Fruit fly (Drosophila melanogaster): ENCODE measurements around the gene sog.

The sog gene

dm6 chrX:15568353-15568982 is 64.8 kb downstream of the sog start (continued):
- TF ChIP-seq CG10147 (GFP tag; optimal IDR thresholded peaks at IDR 0.05) (no peak), TFAM (GFP tag; optimal IDR thresholded peaks at IDR 0.05) (no peak), pzg (GFP tag; optimal IDR thresholded peaks at IDR 0.05) (no peak), seq (GFP tag; IDR thresholded peaks at IDR 0.05) (no peak), CG2678 (tag; optimal IDR thresholded peaks at IDR 0.05) (peak; percentile 18), sens (GFP tag) (peak; percentile 76), CG12769 (tag; optimal IDR thresholded peaks at IDR 0.05) (no peak), al (GFP tag; IDR thresholded peaks at IDR 0.05) (no peak), Six4 (GFP tag; optimal IDR thresholded peaks at IDR 0.05) (no peak), aop (GFP tag; IDR thresholded peaks at IDR 0.05) (no peak), CG31441 (GFP tag; IDR thresholded peaks at IDR 0.05) (no peak), CG14667 (GFP tag; IDR thresholded peaks at IDR 0.05) (no peak), fru (optimal IDR thresholded peaks at IDR 0.05) (no peak), Sry-β (GFP tag; optimal IDR thresholded peaks at IDR 0.05) (no peak)

DNA sequence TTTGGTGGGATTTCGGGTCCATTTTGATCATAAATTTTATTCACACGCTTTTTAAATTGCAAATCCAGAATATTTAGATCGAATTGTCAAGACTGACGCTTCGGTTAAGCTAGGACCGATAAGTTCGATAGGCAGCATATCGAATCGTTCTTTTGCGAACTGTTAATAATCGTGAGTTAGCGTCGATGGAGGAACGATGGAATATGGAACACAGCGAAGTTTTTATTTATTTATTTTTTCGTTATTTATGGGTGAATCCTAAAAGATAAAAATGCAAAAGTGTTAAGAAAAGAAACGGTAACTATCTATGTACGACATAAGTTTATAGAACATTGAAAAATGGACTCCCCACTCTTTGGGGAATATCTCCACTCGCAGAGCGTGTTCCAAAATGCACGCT is 77.3 kb downstream of the sog start, which contains the start of gene CG42300:
CG42300 (minus strand) TSS at position 101 of the 400 bp plus-strand sequence.
- no peak for TF ChIP-seq Bteb2 (GFP tag; optimal IDR thresholded peaks at IDR 0.05)
- no peak for TF ChIP-seq CG7839 (tag; optimal IDR thresholded peaks at IDR 0.05)
- TF ChIP-seq so (GFP tag; IDR thresholded peaks at IDR 0.05), result no peak
- no peak for TF ChIP-seq tup (GFP tag; optimal IDR thresholded peaks at IDR 0.05)
- no peak for TF ChIP-seq cg (GFP tag; optimal IDR thresholded peaks at IDR 0.05)
- TF ChIP-seq CG2129 (GFP tag; IDR thresholded peaks at IDR 0.05; ENCODE audit: partially characterized antibody), result no peak
- TF ChIP-seq CG30020 (tag; optimal IDR thresholded peaks at IDR 0.05), result peak; percentile 28

- TF ChIP-seq Rfx (GFP tag; IDR thresholded peaks at IDR 0.05) (peak; percentile 92), HLH3B (GFP tag; IDR thresholded peaks at IDR 0.05) (peak; percentile 85), D19B (GFP tag; optimal IDR thresholded peaks at IDR 0.05) (peak; percentile 81), Doc3 (GFP tag; IDR thresholded peaks at IDR 0.05; ENCODE audit: partially characterized antibody) (peak; percentile 41; the same call in 1 of the 3 replicates), CG7928 (GFP tag; optimal IDR thresholded peaks at IDR 0.05) (peak; percentile 59), E2f2 (GFP tag; IDR thresholded peaks at IDR 0.05) (peak; percentile 70), CG2116 (GFP tag; optimal IDR thresholded peaks at IDR 0.05) (peak; percentile 67), gfzf (GFP tag; optimal IDR thresholded peaks at IDR 0.05) (no peak), Sox100B (GFP tag; optimal IDR thresholded peaks at IDR 0.05) (peak; percentile 93), Ssrp (tag; optimal IDR thresholded peaks at IDR 0.05) (peak; percentile 83), NFAT (GFP tag; IDR thresholded peaks at IDR 0.05) (peak; percentile 78), ERR (GFP tag; optimal IDR thresholded peaks at IDR 0.05) (peak; percentile 34), Dip2 (GFP tag; IDR thresholded peaks at IDR 0.05) (no peak), Opbp (GFP tag; IDR thresholded peaks at IDR 0.05; ENCODE audit: partially characterized antibody) (peak; percentile 32; the same call in 1 of the 3 replicates), jumu (GFP tag; optimal IDR thresholded peaks at IDR 0.05) (peak; percentile 80), tgo (GFP tag; IDR thresholded peaks at IDR 0.05) (peak; percentile 90), knrl (GFP tag; IDR thresholded peaks at IDR 0.05; ENCODE audit: partially characterized antibody) (peak; percentile 68; the same call in 2 of the 3 replicates), CG32532 (GFP tag; IDR thresholded peaks at IDR 0.05) (peak; percentile 87), CG5953 (GFP tag; IDR thresholded peaks at IDR 0.05) (peak; percentile 54; the same call in 1 of the 2 replicates), CG14441 (GFP tag; IDR thresholded peaks at IDR 0.05) (peak; percentile 86), CG31388 (GFP tag; optimal IDR thresholded peaks at IDR 0.05) (peak; percentile 66), bsh (GFP tag; optimal IDR thresholded peaks at IDR 0.05) (peak; percentile 89 to 90), ranshi (GFP tag; IDR thresholded peaks at IDR 0.05) (peak; percentile 86), B-H1 (GFP tag; IDR thresholded peaks at IDR 0.05) (peak; percentile 70), nerfin-2 (GFP tag; IDR thresholded peaks at IDR 0.05; ENCODE audit: partially characterized antibody) (peak; percentile 72), corto (GFP tag; optimal IDR thresholded peaks at IDR 0.05) (peak; percentile 70), unpg (GFP tag; optimal IDR thresholded peaks at IDR 0.05) (peak; percentile 92)
Observed at dm6 chrX:15554256-15554678, 79.0 kb downstream of the sog start, which contains the start of gene Ac13E. Gene Ac13E (minus strand): TSS chrX:15554278.
